Worm (Caenorhabditis elegans) whole organism, L1 larva: Measurements from ENCODE around the gene Y39A1A.22.

Experiments
- ama-1 ChIP-seq: fragments of 150-350 bp; optimal IDR thresholded peaks from 2 replicates; lab custom pipeline; 2014
- ceh-8 ChIP-seq: fragments of 200-800 bp; sonication (Bioruptor generic); optimal IDR thresholded peaks from 2 replicates; lab custom pipeline; 2018; ENCODE audit warnings: mild to moderate bottlenecking, missing genetic modification characterization, moderate library complexity, missing compliant biosample characterization
- ces-1 ChIP-seq: fragments of 150-350 bp; optimal IDR thresholded peaks from 2 replicates; lab custom pipeline; 2014; ENCODE audit warnings: missing biosample characterization, missing genetic modification reagents, missing genetic modification characterization
- fkh-8 ChIP-seq: sonication (generic microtip); optimal IDR thresholded peaks from 2 replicates; lab custom pipeline; 2016; ENCODE audit warnings: mild to moderate bottlenecking, missing genetic modification characterization, missing compliant biosample characterization
- lin-35 ChIP-seq, 2 experiments: fragments of 150-350 bp; optimal IDR thresholded peaks; 2 replicates each; lab custom pipeline; 2014; ENCODE audit warnings: missing biosample characterization in 2 of 2, missing genetic modification characterization in 2 of 2, missing genetic modification reagents in 2 of 2
- nhr-28 ChIP-seq: fragments of 150-350 bp; optimal IDR thresholded peaks from 2 replicates; lab custom pipeline; 2014; ENCODE audit warnings: missing biosample characterization, missing genetic modification characterization
- pax-3 ChIP-seq: fragments of 200-800 bp; sonication (Bioruptor generic); optimal IDR thresholded peaks from 2 replicates; lab custom pipeline; 2018; ENCODE audit warnings: mild to moderate bottlenecking, missing genetic modification characterization, moderate library complexity, missing compliant biosample characterization
- unc-62 ChIP-seq: fragments of 150-350 bp; optimal IDR thresholded peaks from 2 replicates; lab custom pipeline; 2014; ENCODE audit warnings: missing biosample characterization, missing genetic modification reagents, missing genetic modification characterization
- zag-1 ChIP-seq: fragments of 150-350 bp; optimal IDR thresholded peaks from 2 replicates; lab custom pipeline; 2014; ENCODE audit warnings: missing biosample characterization, missing genetic modification characterization

ce11 chrIII:10754379-10754778, 47.6 kb upstream of the Y39A1A.22 start:
- no peak for TF ChIP-seq unc-62
- TF ChIP-seq pax-3 (tag; lab: Kevin White, UChicago) = no peak
- TF ChIP-seq ceh-8 (GFP tag; lab: Kevin White, UChicago) = no peak
- TF ChIP-seq ama-1 = no peak
- no peak for TF ChIP-seq zag-1 (tag; lab: Kevin White, UChicago)
- TF ChIP-seq lin-35 (GFP tag; optimal IDR thresholded peaks at IDR 0.05; lab: Kevin White, UChicago) = no peak
- TF ChIP-seq ces-1 = no peak
- no peak for TF ChIP-seq fkh-8 (tag; lab: Kevin White, UChicago)
- no peak for TF ChIP-seq nhr-28
